Fruit fly (Drosophila melanogaster): ENCODE measurements around the gene goe.

goe gene

DNA sequence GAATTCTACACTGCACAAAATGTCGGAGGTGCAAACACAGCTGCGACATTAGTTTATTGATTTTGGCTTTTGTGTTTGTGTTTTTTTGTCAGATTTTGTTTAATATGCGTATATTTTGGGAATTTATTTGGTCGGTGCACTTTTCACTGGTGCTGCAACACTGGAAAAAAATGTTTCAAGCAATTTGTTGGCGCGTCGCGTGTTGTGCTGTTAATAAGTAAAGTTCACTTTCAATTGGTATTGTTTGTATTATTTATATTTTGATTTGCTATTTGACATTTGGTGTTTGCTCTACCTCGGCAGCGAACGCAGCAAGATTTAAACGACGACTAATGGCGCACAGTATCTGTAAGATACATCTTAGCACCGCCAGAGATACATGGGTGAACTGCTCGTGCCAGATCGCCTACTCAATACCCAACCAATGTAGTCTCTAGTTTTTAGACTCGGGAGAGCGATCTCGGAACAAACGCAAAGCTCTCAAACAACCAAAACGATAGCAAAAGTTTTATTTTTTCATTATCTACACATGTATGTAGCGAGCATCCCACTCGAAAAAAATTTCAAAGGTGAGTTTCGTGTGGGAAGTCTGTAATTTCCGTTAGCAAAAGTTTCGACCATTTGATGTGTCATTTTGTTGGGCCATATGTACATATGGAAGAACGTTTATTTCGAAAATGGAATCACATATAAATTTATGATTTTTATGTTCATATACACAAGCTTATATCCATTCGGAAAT, 30.6 kb upstream of the goe start:
- TF ChIP-seq h (optimal IDR thresholded peaks at IDR 0.05), result no peak
- TF ChIP-seq Myc (optimal IDR thresholded peaks at IDR 0.05), result no peak
- TF ChIP-seq Sin3A (optimal IDR thresholded peaks at IDR 0.05), result no peak
- no peak for TF ChIP-seq ttk (optimal IDR thresholded peaks at IDR 0.05)
- TF ChIP-seq psq (optimal IDR thresholded peaks at IDR 0.05), result no peak
- no peak for TF ChIP-seq insv (optimal IDR thresholded peaks at IDR 0.05)

DNA sequence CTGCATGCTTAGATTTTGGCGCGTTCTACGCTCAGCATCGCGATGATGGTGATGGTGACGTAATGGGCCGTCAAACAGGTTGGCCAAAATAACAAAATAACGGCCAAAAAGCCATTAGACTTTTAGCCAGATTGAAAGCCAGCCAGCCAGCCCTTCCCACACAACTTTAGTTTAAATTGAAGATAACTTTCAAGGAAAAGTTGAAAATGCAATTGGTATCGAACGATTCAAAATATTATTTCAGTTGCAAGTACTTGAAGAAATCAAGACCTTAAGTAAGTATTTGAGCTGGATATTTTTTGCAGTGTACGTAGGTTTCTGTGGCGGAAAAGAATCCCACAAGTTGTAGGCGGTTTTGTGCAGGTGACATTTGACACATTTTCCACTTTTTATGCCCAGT, 29.3 kb upstream of the goe start:
- TF ChIP-seq Myc (optimal IDR thresholded peaks at IDR 0.05) (no peak), h (optimal IDR thresholded peaks at IDR 0.05) (no peak), psq (optimal IDR thresholded peaks at IDR 0.05) (no peak), ttk (optimal IDR thresholded peaks at IDR 0.05) (no peak), insv (optimal IDR thresholded peaks at IDR 0.05) (no peak)

- no peak for TF ChIP-seq Myc (optimal IDR thresholded peaks at IDR 0.05)
Measured at dm6 chrX:16780244-16780643, 28.5 kb upstream of the goe start.

DNA sequence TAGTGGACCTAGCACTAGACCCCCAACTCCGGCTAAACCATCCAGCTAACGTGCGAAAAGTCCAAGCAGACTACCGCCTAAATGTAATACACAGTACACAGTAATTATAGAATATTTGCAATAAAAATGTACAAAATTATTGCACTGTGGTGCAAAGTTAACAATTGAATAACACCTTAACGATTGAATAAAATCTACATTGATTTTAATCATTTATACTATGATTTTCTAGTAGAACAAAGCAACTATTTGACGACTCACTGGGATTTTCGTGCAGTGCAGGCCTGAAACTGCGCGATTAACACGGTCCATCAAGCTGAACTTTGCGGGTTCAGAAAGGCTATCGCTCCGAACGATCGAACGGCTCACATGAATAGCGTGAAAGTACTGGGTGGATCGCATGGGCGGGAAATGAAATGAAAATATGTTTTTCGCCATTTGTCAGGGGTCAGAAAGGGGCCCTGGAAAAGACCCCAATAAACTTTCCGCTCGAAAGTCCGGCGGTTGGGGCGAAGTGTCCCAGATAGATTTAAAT, 26.5 kb upstream of the goe start:
- TF ChIP-seq h (optimal IDR thresholded peaks at IDR 0.05) (no peak), Myc (optimal IDR thresholded peaks at IDR 0.05) (no peak), Sin3A (optimal IDR thresholded peaks at IDR 0.05) (no peak), insv (optimal IDR thresholded peaks at IDR 0.05) (no peak), psq (optimal IDR thresholded peaks at IDR 0.05) (no peak), ttk (optimal IDR thresholded peaks at IDR 0.05) (no peak)

DNA sequence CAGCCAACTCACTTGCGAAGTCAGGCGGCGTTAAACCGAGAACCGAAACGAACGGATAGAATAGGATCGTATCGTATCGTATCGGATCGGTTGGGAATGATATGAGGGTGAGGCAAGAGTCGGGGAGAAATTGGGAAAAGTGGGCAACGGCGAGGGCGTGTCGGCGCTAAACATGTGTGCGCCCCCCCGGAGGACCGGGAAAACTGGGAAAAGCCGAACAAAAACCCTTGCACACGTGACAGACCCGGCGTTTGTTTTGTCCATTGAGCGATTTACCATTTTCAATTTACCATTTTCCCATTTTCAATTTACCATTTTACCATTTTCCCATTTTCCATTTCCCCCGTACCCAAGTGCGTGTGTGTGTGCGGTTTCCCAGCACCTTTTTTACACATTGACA, 23.4 kb upstream of the goe start:
- TF ChIP-seq Myc (optimal IDR thresholded peaks at IDR 0.05), result no peak
- no peak for TF ChIP-seq h (optimal IDR thresholded peaks at IDR 0.05)
- TF ChIP-seq Sin3A (optimal IDR thresholded peaks at IDR 0.05), result no peak
- TF ChIP-seq insv (optimal IDR thresholded peaks at IDR 0.05), result no peak

DNA sequence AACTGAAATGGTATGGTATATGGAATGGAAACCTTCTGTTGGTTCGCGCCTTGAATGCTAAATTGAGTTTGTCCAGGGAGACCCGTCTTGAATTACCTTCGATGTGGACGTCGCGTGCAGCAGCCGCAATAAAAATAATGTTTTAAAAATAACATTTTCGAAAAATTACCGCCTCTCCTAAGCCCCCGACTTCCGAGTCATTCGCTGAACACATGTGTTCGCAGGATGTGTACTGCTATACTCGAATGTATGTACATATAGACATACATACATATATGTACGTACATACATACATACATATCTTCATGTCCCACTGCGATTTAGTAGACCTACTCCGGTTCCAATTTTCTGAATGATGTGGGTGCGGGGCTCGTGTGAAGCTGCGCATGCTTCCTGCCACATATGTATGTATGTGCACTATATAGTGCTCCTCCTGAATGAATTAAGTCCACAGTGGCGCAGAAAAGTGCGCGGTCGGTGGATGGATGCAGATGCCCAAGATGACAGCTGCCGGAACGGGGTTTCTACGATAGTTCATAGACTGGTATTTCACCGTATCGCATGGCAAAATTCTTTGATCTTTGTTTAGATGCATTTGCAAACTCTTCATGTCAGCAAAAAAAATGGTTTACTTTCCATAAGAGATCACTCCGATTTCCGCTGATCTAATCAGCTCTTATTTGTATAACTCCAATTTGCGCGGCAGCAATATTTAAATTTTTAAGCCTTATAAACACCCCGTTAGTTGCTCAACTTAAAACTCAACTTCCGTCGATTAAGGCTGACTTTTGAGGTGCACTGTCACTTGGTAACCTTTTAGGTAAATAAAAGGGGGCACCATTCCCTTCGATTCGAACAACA, 22.7 kb upstream of the goe start:
- TF ChIP-seq ttk (optimal IDR thresholded peaks at IDR 0.05), result no peak
- no peak for TF ChIP-seq insv (optimal IDR thresholded peaks at IDR 0.05)
- TF ChIP-seq Myc (optimal IDR thresholded peaks at IDR 0.05), result no peak
- no peak for TF ChIP-seq psq (optimal IDR thresholded peaks at IDR 0.05)
- no peak for TF ChIP-seq Sin3A (optimal IDR thresholded peaks at IDR 0.05)
- TF ChIP-seq h (optimal IDR thresholded peaks at IDR 0.05), result no peak

dm6 chrX:16772882-16773827, 21.4 kb upstream of the goe start:
- TF ChIP-seq psq (optimal IDR thresholded peaks at IDR 0.05) (no peak), Myc (optimal IDR thresholded peaks at IDR 0.05) (no peak), insv (optimal IDR thresholded peaks at IDR 0.05) (no peak), Sin3A (optimal IDR thresholded peaks at IDR 0.05) (no peak), ttk (optimal IDR thresholded peaks at IDR 0.05) (no peak), h (optimal IDR thresholded peaks at IDR 0.05) (no peak)

dm6 chrX:16768770-16769169, 17.1 kb upstream of the goe start:
- no peak for TF ChIP-seq Sin3A (optimal IDR thresholded peaks at IDR 0.05)
- TF ChIP-seq Myc (optimal IDR thresholded peaks at IDR 0.05), result no peak
- no peak for TF ChIP-seq insv (optimal IDR thresholded peaks at IDR 0.05)
- TF ChIP-seq h (optimal IDR thresholded peaks at IDR 0.05), result no peak
- TF ChIP-seq psq (optimal IDR thresholded peaks at IDR 0.05), result no peak
- TF ChIP-seq ttk (optimal IDR thresholded peaks at IDR 0.05), result no peak

DNA sequence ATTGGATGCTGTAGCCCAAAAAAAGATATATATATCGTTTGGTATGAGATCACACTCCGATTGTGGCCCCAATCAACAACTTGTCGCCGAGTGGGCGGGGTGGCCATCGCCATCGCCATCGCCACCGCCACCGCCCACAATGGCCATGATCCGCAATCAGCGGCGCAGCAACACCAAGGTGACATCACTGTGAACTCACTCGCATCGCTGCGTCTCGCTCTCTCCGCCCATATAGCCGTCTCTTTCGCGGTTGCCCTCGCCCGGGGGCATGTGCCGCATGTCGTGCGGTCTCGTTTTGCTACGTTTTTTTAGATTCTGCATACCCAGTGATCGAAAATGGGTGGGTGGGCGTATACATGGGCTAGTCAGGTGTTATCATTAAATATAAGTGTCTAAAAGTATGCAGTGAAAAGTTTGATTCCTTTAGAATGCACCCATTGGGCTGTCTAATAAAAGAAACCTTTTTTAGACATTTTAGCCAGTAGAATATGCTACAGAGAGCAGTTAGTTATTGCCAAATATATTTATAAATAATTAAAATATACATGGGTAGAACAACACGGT, 15.2 kb upstream of the goe start:
- TF ChIP-seq psq (optimal IDR thresholded peaks at IDR 0.05) (no peak), insv (optimal IDR thresholded peaks at IDR 0.05) (no peak), h (optimal IDR thresholded peaks at IDR 0.05) (no peak), Myc (optimal IDR thresholded peaks at IDR 0.05) (no peak), ttk (optimal IDR thresholded peaks at IDR 0.05) (no peak), Sin3A (optimal IDR thresholded peaks at IDR 0.05) (no peak)

dm6 chrX:16765809-16766208, 14.1 kb upstream of the goe start:
- TF ChIP-seq h (optimal IDR thresholded peaks at IDR 0.05) (no peak), psq (optimal IDR thresholded peaks at IDR 0.05) (no peak), Sin3A (optimal IDR thresholded peaks at IDR 0.05) (no peak), insv (optimal IDR thresholded peaks at IDR 0.05) (no peak), Myc (optimal IDR thresholded peaks at IDR 0.05) (no peak), ttk (optimal IDR thresholded peaks at IDR 0.05) (no peak)

DNA sequence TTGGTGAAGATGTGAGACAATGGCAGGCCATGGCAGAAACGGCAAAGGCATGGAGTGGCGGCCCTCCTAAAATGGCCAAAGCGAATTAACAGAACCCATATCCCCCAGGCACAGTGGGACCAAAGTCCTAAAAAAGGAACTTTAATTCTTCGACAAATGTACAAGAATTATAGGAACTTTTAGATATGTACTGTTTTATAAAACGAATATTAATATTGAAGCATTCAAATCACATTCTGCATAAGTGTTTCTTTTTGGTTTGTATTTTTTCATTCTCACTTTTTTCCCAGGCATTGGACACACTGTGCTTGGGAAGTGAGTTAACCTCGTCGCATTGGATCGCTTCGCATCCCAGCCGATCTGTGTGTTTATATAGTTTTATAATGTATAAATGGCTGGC, 13.2 kb upstream of the goe start:
- TF ChIP-seq Myc (optimal IDR thresholded peaks at IDR 0.05) (no peak), ttk (optimal IDR thresholded peaks at IDR 0.05) (no peak), psq (optimal IDR thresholded peaks at IDR 0.05) (no peak)
